Fruit fly (Drosophila melanogaster) whole organism, embryonic: Measurements from ENCODE around the gene scaf6.

Experiments
- B-H1 ChIP-seq: fragments of 200-800 bp; sonication (Bioruptor generic); IDR thresholded peaks from 3 replicates; pipeline ENCODE4 v1.3.6; 2022; ENCODE audit warnings: missing biosample characterization, missing genetic modification characterization
- CG10543 ChIP-seq: fragments of 200-800 bp; sonication (Bioruptor generic); optimal IDR thresholded peaks from 3 replicates; lab custom pipeline; 2017; ENCODE audit warnings: missing biosample characterization, mild to moderate bottlenecking, missing genetic modification characterization, moderate library complexity
- CG1233 ChIP-seq: fragments of 200-800 bp; sonication (Bioruptor generic); optimal IDR thresholded peaks from 4 replicates; lab custom pipeline; 2018; ENCODE audit warnings: missing biosample characterization, mild to moderate bottlenecking, missing genetic modification characterization
- CG17385 ChIP-seq: fragments of 200-800 bp; sonication (Bioruptor generic); optimal IDR thresholded peaks from 3 replicates; lab custom pipeline; 2018; ENCODE audit warnings: missing biosample characterization, mild to moderate bottlenecking, missing genetic modification characterization
- CG17829 ChIP-seq: fragments of 200-800 bp; optimal IDR thresholded peaks from 2 replicates; lab custom pipeline; 2019; ENCODE audit warnings: missing biosample characterization, mild to moderate bottlenecking, missing genetic modification characterization, moderate library complexity
- CG17912 ChIP-seq: fragments of 200-800 bp; sonication (Bioruptor generic); optimal IDR thresholded peaks from 2 replicates; lab custom pipeline; 2018; ENCODE audit warnings: missing biosample characterization, mild to moderate bottlenecking, missing genetic modification characterization
- CG18011 ChIP-seq: fragments of 200-800 bp; sonication (Bioruptor generic); optimal IDR thresholded peaks from 2 replicates; lab custom pipeline; 2017; ENCODE audit warnings: missing biosample characterization, missing genetic modification characterization, mild to moderate bottlenecking, moderate library complexity, missing genotype
- CG2712 ChIP-seq: fragments of 200-800 bp; optimal IDR thresholded peaks from 3 replicates; lab custom pipeline; 2019; ENCODE audit warnings: missing biosample characterization, mild to moderate bottlenecking, missing genetic modification characterization, moderate library complexity
- CG34422 ChIP-seq: fragments of 200-800 bp; sonication (Bioruptor generic); IDR thresholded peaks from 3 replicates; pipeline ENCODE4 v1.3.6; 2022; ENCODE audit warnings: missing biosample characterization, missing genetic modification characterization
- CG9727 ChIP-seq: fragments of 200-800 bp; sonication (Bioruptor generic); optimal IDR thresholded peaks from 3 replicates; lab custom pipeline; 2017; ENCODE audit warnings: missing biosample characterization, mild to moderate bottlenecking, missing genetic modification characterization
- CG9817 ChIP-seq: fragments of 200-800 bp; sonication (Bioruptor generic); optimal IDR thresholded peaks from 2 replicates; lab custom pipeline; 2018; ENCODE audit warnings: missing biosample characterization, mild to moderate bottlenecking, missing genetic modification characterization, moderate library complexity
- Dad ChIP-seq: fragments of 200-800 bp; sonication (Bioruptor generic); optimal IDR thresholded peaks from 3 replicates; lab custom pipeline; 2016; ENCODE audit warnings: missing biosample characterization, missing genetic modification characterization
- Dp ChIP-seq: fragments of 200-800 bp; sonication (Bioruptor generic); optimal IDR thresholded peaks from 2 replicates; lab custom pipeline; 2018; ENCODE audit warnings: missing biosample characterization, mild to moderate bottlenecking, missing genetic modification characterization, moderate library complexity
- Drgx ChIP-seq: fragments of 200-800 bp; sonication (Bioruptor generic); IDR thresholded peaks from 2 replicates; pipeline ENCODE4 v1.3.6; 2022; ENCODE audit warnings: missing biosample characterization, missing genetic modification characterization
- Eip74EF ChIP-seq, 2 experiments: fragments of 200-800 bp in 1 of 2; fragments of >200 bp in 1 of 2; sonication (Bioruptor generic) in 1 of 2; optimal IDR thresholded peaks; 2 replicates each; lab custom pipeline; 2017 to 2019; ENCODE audit warnings: missing biosample characterization in 2 of 2, missing genetic modification characterization in 2 of 2, mild to moderate bottlenecking in 1 of 2, moderate library complexity in 1 of 2
- Ets65A ChIP-seq: fragments of 200-800 bp; sonication (Bioruptor generic); peaks from one replicate; lab custom pipeline; 2016; ENCODE audit warnings: missing biosample characterization, missing genetic modification characterization
- Ets97D ChIP-seq: fragments of 200-800 bp; sonication (Bioruptor generic); optimal IDR thresholded peaks from 3 replicates; lab custom pipeline; 2016; ENCODE audit warnings: missing biosample characterization, missing genetic modification characterization
- Fer3 ChIP-seq: fragments of 200-800 bp; sonication (Bioruptor generic); optimal IDR thresholded peaks from 2 replicates; lab custom pipeline; 2018; ENCODE audit warnings: missing biosample characterization, mild to moderate bottlenecking, missing genetic modification characterization, moderate library complexity
- HLH4C ChIP-seq: fragments of 200-800 bp; sonication (Bioruptor generic); IDR thresholded peaks from 3 replicates; pipeline ENCODE4 v1.3.6; 2022; ENCODE audit warnings: missing biosample characterization, missing genetic modification characterization; ENCODE audit not compliant: partially characterized antibody
- HmgD ChIP-seq: fragments of 200-800 bp; sonication (Bioruptor generic); optimal IDR thresholded peaks from 3 replicates; lab custom pipeline; 2016; ENCODE audit warnings: missing biosample characterization, missing genetic modification characterization
- MBD-R2 ChIP-seq: fragments of 200-800 bp; sonication (Bioruptor generic); IDR thresholded peaks from 2 replicates; pipeline ENCODE4 v1.3.6; 2022; ENCODE audit warnings: missing biosample characterization, missing genetic modification characterization
- Med ChIP-seq: fragments of 200-800 bp; sonication (Bioruptor generic); peaks from one replicate; lab custom pipeline; 2016; ENCODE audit warnings: missing biosample characterization, missing genetic modification characterization, mild to moderate bottlenecking, inconsistent platforms, moderate library complexity
- Meics ChIP-seq: fragments of 200-800 bp; sonication (Bioruptor generic); optimal IDR thresholded peaks from 2 replicates; lab custom pipeline; 2017; ENCODE audit warnings: missing biosample characterization, mild to moderate bottlenecking, missing genetic modification characterization
- Opbp ChIP-seq: fragments of 200-800 bp; sonication (Bioruptor generic); IDR thresholded peaks from 3 replicates; pipeline ENCODE4 v1.3.6; 2022; ENCODE audit warnings: missing biosample characterization, missing genetic modification characterization; ENCODE audit not compliant: partially characterized antibody
- Pdp1 ChIP-seq, 2 experiments: fragments of 200-800 bp; sonication (Bioruptor generic); optimal IDR thresholded peaks; 3 replicates each; lab custom pipeline; 2016; ENCODE audit warnings: missing biosample characterization in 2 of 2, missing genetic modification characterization in 2 of 2, mild to moderate bottlenecking in 1 of 2, moderate library complexity in 1 of 2
- Sin3A ChIP-seq: fragments of >200 bp; optimal IDR thresholded peaks from 2 replicates; lab custom pipeline; 2018
- Sry-δ ChIP-seq: fragments of 200-800 bp; sonication (Bioruptor generic); optimal IDR thresholded peaks from 2 replicates; lab custom pipeline; 2016; ENCODE audit warnings: missing biosample characterization, missing genetic modification characterization
- Tbp ChIP-seq: fragments of >200 bp; optimal IDR thresholded peaks from 2 replicates; lab custom pipeline; 2018; ENCODE audit warnings: missing biosample characterization, missing genetic modification characterization
- YL-1 ChIP-seq: fragments of 200-800 bp; sonication (Bioruptor generic); optimal IDR thresholded peaks from 3 replicates; lab custom pipeline; 2017; ENCODE audit warnings: missing biosample characterization, mild to moderate bottlenecking, missing genetic modification characterization
- bbx ChIP-seq: fragments of 200-800 bp; sonication (Bioruptor generic); IDR thresholded peaks from 2 replicates; pipeline ENCODE4 v1.3.6; 2022; ENCODE audit warnings: missing biosample characterization, missing genetic modification characterization; ENCODE audit not compliant: partially characterized antibody
- crp ChIP-seq, 2 experiments: fragments of 200-800 bp; sonication (Bioruptor generic); optimal IDR thresholded peaks; 2 replicates in 1 of 2; 3 replicates in 1 of 2; lab custom pipeline; 2017; ENCODE audit warnings: missing biosample characterization in 2 of 2, missing genetic modification characterization in 2 of 2, mild to moderate bottlenecking in 1 of 2, moderate library complexity in 1 of 2
- dm ChIP-seq: fragments of 200-800 bp; sonication (Bioruptor generic); optimal IDR thresholded peaks from 3 replicates; lab custom pipeline; 2016; ENCODE audit warnings: missing biosample characterization, missing genetic modification characterization
- gcm2 ChIP-seq: fragments of 200-800 bp; sonication (Bioruptor generic); optimal IDR thresholded peaks from 2 replicates; lab custom pipeline; 2016; ENCODE audit warnings: missing biosample characterization, missing genetic modification characterization
- hkb ChIP-seq, 2 experiments: fragments of 200-800 bp in 1 of 2; fragments of >200 bp in 1 of 2; sonication (Bioruptor generic) in 1 of 2; IDR thresholded peaks in 1 of 2; optimal IDR thresholded peaks in 1 of 2; 2 replicates each; pipeline versions ENCODE4 v1.3.6 to Lab custom; 2017 to 2022; ENCODE audit warnings: missing biosample characterization in 1 of 2, missing genetic modification characterization in 1 of 2
- insv ChIP-seq, 2 experiments: fragments of 200-800 bp; sonication (Bioruptor generic); optimal IDR thresholded peaks; 3 replicates each; lab custom pipeline; 2016 to 2018; ENCODE audit warnings: missing biosample characterization in 2 of 2, missing genetic modification characterization in 2 of 2
- lola ChIP-seq, 3 experiments: fragments of >200 bp in 2 of 3; fragments of 200-800 bp in 1 of 3; sonication (Bioruptor generic) in 1 of 3; optimal IDR thresholded peaks; 2 replicates each; lab custom pipeline; 2017 to 2019; ENCODE audit warnings: missing biosample characterization in 3 of 3, missing genetic modification characterization in 3 of 3, mild to moderate bottlenecking in 1 of 3, moderate library complexity in 1 of 3
- nau ChIP-seq: fragments of 200-800 bp; sonication (Bioruptor generic); optimal IDR thresholded peaks from 3 replicates; lab custom pipeline; 2017; ENCODE audit warnings: missing biosample characterization, mild to moderate bottlenecking, missing genetic modification characterization, missing genetic modification reagents
- onecut ChIP-seq: fragments of 200-800 bp; sonication (Bioruptor generic); IDR thresholded peaks from 2 replicates; pipeline ENCODE4 v1.3.6; 2022; ENCODE audit warnings: missing biosample characterization, missing genetic modification characterization
- prd ChIP-seq, 3 experiments: fragments of >200 bp in 2 of 3; fragments of 200-800 bp in 1 of 3; sonication (Bioruptor generic) in 1 of 3; optimal IDR thresholded peaks in 2 of 3; IDR thresholded peaks in 1 of 3; 2 replicates in 2 of 3; 3 replicates in 1 of 3; pipeline versions ENCODE4 v1.3.6 to Lab custom; 2017 to 2022; ENCODE audit warnings: missing biosample characterization in 1 of 3, missing genetic modification characterization in 1 of 3
- pzg ChIP-seq: fragments of 200-800 bp; sonication (Bioruptor generic); optimal IDR thresholded peaks from 3 replicates; lab custom pipeline; 2018; ENCODE audit warnings: missing biosample characterization, mild to moderate bottlenecking, missing genetic modification characterization, moderate library complexity
- row ChIP-seq: fragments of 200-800 bp; sonication (Bioruptor generic); IDR thresholded peaks from 3 replicates; pipeline ENCODE4 v1.3.6; 2022; ENCODE audit warnings: missing biosample characterization, missing genetic modification characterization
- sisA ChIP-seq: fragments of 200-800 bp; sonication (Bioruptor generic); IDR thresholded peaks from 2 replicates; pipeline ENCODE4 v1.3.6; 2022; ENCODE audit warnings: missing biosample characterization, missing genetic modification characterization
- stwl ChIP-seq: fragments of 200-800 bp; sonication (Bioruptor generic); optimal IDR thresholded peaks from 3 replicates; lab custom pipeline; 2018; ENCODE audit warnings: missing biosample characterization, mild to moderate bottlenecking, missing genetic modification characterization, moderate library complexity
- sug ChIP-seq: fragments of 200-800 bp; optimal IDR thresholded peaks from 2 replicates; lab custom pipeline; 2019; ENCODE audit warnings: missing biosample characterization, mild to moderate bottlenecking, missing genetic modification characterization, moderate library complexity
- tin ChIP-seq: fragments of 200-800 bp; sonication (Bioruptor generic); optimal IDR thresholded peaks from 3 replicates; lab custom pipeline; 2016; ENCODE audit warnings: missing biosample characterization, missing genetic modification characterization
- unc-4 ChIP-seq: fragments of 200-800 bp; sonication (Bioruptor generic); IDR thresholded peaks from 2 replicates; pipeline ENCODE4 v1.3.6; 2022; ENCODE audit warnings: missing biosample characterization, missing genetic modification characterization; ENCODE audit not compliant: partially characterized antibody
- vvl ChIP-seq: fragments of 200-800 bp; sonication (Bioruptor generic); IDR thresholded peaks from 2 replicates; pipeline ENCODE4 v1.3.6; 2022; ENCODE audit warnings: missing biosample characterization, missing genetic modification characterization

scaf6 gene

dm6 chr3L:17044799-17045198, 2.4 kb upstream of the scaf6 start, which contains the start of gene Pop5 (continued):
- TF ChIP-seq YL-1 (GFP tag; lab: Kevin White, UChicago) (peak; percentile 36), Dp (GFP tag; lab: Kevin White, UChicago) (peak; percentile 89), pzg (peak; percentile 69), Ets65A (GFP tag; lab: Kevin White, UChicago) (peak; percentile 72), CG10543 (peak; percentile 9), tin (GFP tag; lab: Kevin White, UChicago) (no peak), prd (optimal IDR thresholded peaks at IDR 0.05; lab: Kevin White, UChicago) (no peak), prd (GFP tag; IDR thresholded peaks at IDR 0.05; lab: Robert Waterston, UW) (no peak), row (0 out of 3 replicates have a peak, but pooled peaks have one; percentile 27), vvl (GFP tag; lab: Robert Waterston, UW) (peak; percentile 49), Opbp (GFP tag; lab: Robert Waterston, UW) (0 out of 3 replicates have a peak, but pooled peaks have one; percentile 24), CG9727 (peak; percentile 26), CG17829 (tag; lab: Kevin White, UChicago) (peak; percentile 37), CG34422 (0 out of 3 replicates have a peak, but pooled peaks have one; percentile 32), HLH4C (GFP tag; lab: Robert Waterston, UW) (peak; percentile 35; the same call in 1 of the 3 replicates), Fer3 (tag; lab: Kevin White, UChicago) (peak; percentile 10), B-H1 (no peak), onecut (GFP tag; lab: Robert Waterston, UW) (peak; percentile 36; the same call in 1 of the 2 replicates), CG2712 (tag; lab: Kevin White, UChicago) (peak; percentile 2), Pdp1 (GFP tag; optimal IDR thresholded peaks at IDR 0.05; lab: Kevin White, UChicago) (peak in 1 of 2 experiments; percentile 41), lola (GFP tag; optimal IDR thresholded peaks at IDR 0.05; lab: Kevin White, UChicago) (no peak), Drgx (GFP tag; lab: Robert Waterston, UW) (0 out of 2 replicates have a peak, but pooled peaks have one; percentile 19), sug (tag; lab: Kevin White, UChicago) (peak; percentile 19), Dad (no peak), Sry-δ (GFP tag; lab: Kevin White, UChicago) (peak; percentile 70), Ets97D (peak; percentile 94), CG18011 (GFP tag; lab: Kevin White, UChicago) (peak; percentile 12), Meics (GFP tag; lab: Kevin White, UChicago) (peak; percentile 30), MBD-R2 (GFP tag; lab: Robert Waterston, UW) (peak; percentile 67), Sin3A (lab: Kevin White, UChicago) (peak; percentile 2), bbx (peak; percentile 49; the same call in 1 of the 2 replicates), insv (GFP tag; optimal IDR thresholded peaks at IDR 0.05; lab: Kevin White, UChicago) (peak in 1 of 2 experiments; percentile 62), Tbp (no peak), HmgD (GFP tag; lab: Kevin White, UChicago) (peak; percentile 36), nau (GFP tag; lab: Kevin White, UChicago) (no peak), Eip74EF (GFP tag; optimal IDR thresholded peaks at IDR 0.05; lab: Kevin White, UChicago) (peak in 1 of 2 experiments; percentile 52), unc-4 (GFP tag; lab: Robert Waterston, UW) (peak; percentile 38; the same call in 1 of the 2 replicates), CG17912 (GFP tag; lab: Kevin White, UChicago) (peak; percentile 42), gcm2 (GFP tag; lab: Kevin White, UChicago) (no peak), CG17385 (GFP tag; lab: Kevin White, UChicago) (peak; percentile 38), dm (GFP tag; lab: Kevin White, UChicago) (peak; percentile 6), stwl (peak; percentile 70), hkb (optimal IDR thresholded peaks at IDR 0.05; lab: Kevin White, UChicago) (no peak), hkb (GFP tag; IDR thresholded peaks at IDR 0.05; lab: Robert Waterston, UW) (0 out of 2 replicates have a peak, but pooled peaks have one; percentile 18), crp (GFP tag; optimal IDR thresholded peaks at IDR 0.05; lab: Kevin White, UChicago) (peak in 1 of 2 experiments; percentile 13), CG9817 (tag; lab: Kevin White, UChicago) (peak; percentile 1), Med (GFP tag; lab: Kevin White, UChicago) (peak; percentile 46), sisA (no peak), CG1233 (GFP tag; lab: Kevin White, UChicago) (peak; percentile 34)
